Worm (Caenorhabditis elegans) whole organism, mixed stage, embryonic: ENCODE data around the gene srh-67.

Source experiments
- M03D4.4 ChIP-seq: sonication (generic microtip); optimal IDR thresholded peaks from 2 replicates; lab custom pipeline; 2017; ENCODE audit warnings: mild to moderate bottlenecking, missing genetic modification characterization, missing compliant biosample characterization
- bed-3 ChIP-seq: fragments of 200-800 bp; sonication (Bioruptor generic); optimal IDR thresholded peaks from 3 replicates; lab custom pipeline; 2018; ENCODE audit warnings: mild to moderate bottlenecking, missing genetic modification characterization, moderate library complexity, missing compliant biosample characterization
- blmp-1 ChIP-seq: fragments of 150-350 bp; optimal IDR thresholded peaks from 2 replicates; lab custom pipeline; 2014; ENCODE audit warnings: missing biosample characterization, missing genetic modification characterization
- ceh-83 ChIP-seq: fragments of 200-800 bp; sonication (Bioruptor generic); optimal IDR thresholded peaks from 2 replicates; lab custom pipeline; 2018; ENCODE audit warnings: mild to moderate bottlenecking, missing genetic modification characterization, missing compliant biosample characterization
- ces-1 ChIP-seq: fragments of 150-350 bp; optimal IDR thresholded peaks from 2 replicates; lab custom pipeline; 2014; ENCODE audit warnings: missing biosample characterization, missing genetic modification reagents, missing genetic modification characterization
- cnd-1 ChIP-seq: fragments of 200-800 bp; sonication (Bioruptor generic); optimal IDR thresholded peaks from 2 replicates; lab custom pipeline; 2018; ENCODE audit warnings: mild to moderate bottlenecking, missing genetic modification characterization, missing compliant biosample characterization
- drap-1 ChIP-seq: fragments of 200-800 bp; sonication (Bioruptor generic); optimal IDR thresholded peaks from 3 replicates; lab custom pipeline; 2018; ENCODE audit warnings: mild to moderate bottlenecking, missing genetic modification characterization, missing compliant biosample characterization
- elt-1 ChIP-seq: sonication (generic microtip); optimal IDR thresholded peaks from 2 replicates; lab custom pipeline; 2017; ENCODE audit warnings: missing genetic modification characterization, mild to moderate bottlenecking, missing compliant biosample characterization, antibody characterized with exemption, moderate library complexity, borderline replicate concordance; ENCODE audit not compliant: insufficient read depth
- elt-3 ChIP-seq: fragments of 150-350 bp; optimal IDR thresholded peaks from 2 replicates; lab custom pipeline; 2014; ENCODE audit warnings: missing biosample characterization, missing genetic modification characterization
- flh-1 ChIP-seq: fragments of 200-800 bp; sonication (Bioruptor generic); optimal IDR thresholded peaks from 2 replicates; lab custom pipeline; 2018; ENCODE audit warnings: mild to moderate bottlenecking, missing genetic modification characterization, moderate library complexity, missing compliant biosample characterization
- ham-2 ChIP-seq: fragments of 200-800 bp; sonication (Bioruptor generic); optimal IDR thresholded peaks from 2 replicates; lab custom pipeline; 2018; ENCODE audit warnings: mild to moderate bottlenecking, missing genetic modification characterization, missing compliant biosample characterization
- hlh-1 ChIP-seq: fragments of 150-350 bp; optimal IDR thresholded peaks from 2 replicates; lab custom pipeline; 2014; ENCODE audit warnings: missing biosample characterization, missing genetic modification reagents, missing genetic modification characterization
- lin-13 ChIP-seq: fragments of 150-350 bp; optimal IDR thresholded peaks from 2 replicates; lab custom pipeline; 2014; ENCODE audit warnings: missing biosample characterization, missing genetic modification characterization
- lin-32 ChIP-seq: fragments of 200-800 bp; sonication (Bioruptor generic); optimal IDR thresholded peaks from 2 replicates; lab custom pipeline; 2018; ENCODE audit warnings: mild to moderate bottlenecking, missing genetic modification characterization, missing compliant biosample characterization
- mab-5 ChIP-seq: fragments of 150-350 bp; optimal IDR thresholded peaks from 2 replicates; lab custom pipeline; 2014; ENCODE audit warnings: missing biosample characterization, missing genetic modification characterization
- mep-1 ChIP-seq: fragments of 150-350 bp; optimal IDR thresholded peaks from 2 replicates; lab custom pipeline; 2017; ENCODE audit warnings: missing biosample characterization, missing genetic modification reagents, missing genetic modification characterization, inconsistent platforms
- nhr-2 ChIP-seq: fragments of 150-350 bp; optimal IDR thresholded peaks from 2 replicates; lab custom pipeline; 2014; ENCODE audit warnings: missing biosample characterization, missing genetic modification characterization
- nhr-237 ChIP-seq: fragments of 150-350 bp; optimal IDR thresholded peaks from 2 replicates; lab custom pipeline; 2014; ENCODE audit warnings: missing biosample characterization, missing genetic modification characterization
- nhr-28 ChIP-seq: fragments of 150-350 bp; optimal IDR thresholded peaks from 2 replicates; lab custom pipeline; 2014; ENCODE audit warnings: missing biosample characterization, missing genetic modification characterization
- pha-4 ChIP-seq: fragments of 150-350 bp; optimal IDR thresholded peaks from 2 replicates; lab custom pipeline; 2018; ENCODE audit warnings: missing biosample characterization, missing genetic modification reagents, missing genetic modification characterization
- sem-2 ChIP-seq: fragments of 200-800 bp; sonication (Bioruptor generic); optimal IDR thresholded peaks from 2 replicates; lab custom pipeline; 2018; ENCODE audit warnings: mild to moderate bottlenecking, missing genetic modification characterization, missing compliant biosample characterization
- snpc-4 ChIP-seq: fragments of 150-350 bp; optimal IDR thresholded peaks from 2 replicates; lab custom pipeline; 2014; ENCODE audit warnings: missing biosample characterization, missing genetic modification characterization
- sptf-1 ChIP-seq: sonication (generic microtip); optimal IDR thresholded peaks from 2 replicates; lab custom pipeline; 2017; ENCODE audit warnings: mild to moderate bottlenecking, missing genetic modification characterization, moderate library complexity, missing compliant biosample characterization
- tbx-8 ChIP-seq: fragments of 200-800 bp; sonication (Bioruptor generic); optimal IDR thresholded peaks from 2 replicates; lab custom pipeline; 2018; ENCODE audit warnings: mild to moderate bottlenecking, missing genetic modification characterization, moderate library complexity, missing compliant biosample characterization
- unc-120 ChIP-seq: sonication (generic microtip); optimal IDR thresholded peaks from 2 replicates; lab custom pipeline; 2017; ENCODE audit warnings: missing genetic modification characterization, missing compliant biosample characterization; ENCODE audit not compliant: poor library complexity, severe bottlenecking
- unc-62 ChIP-seq: fragments of 150-350 bp; optimal IDR thresholded peaks from 2 replicates; lab custom pipeline; 2014; ENCODE audit warnings: missing biosample characterization, missing genetic modification reagents, missing genetic modification characterization
- zip-8 ChIP-seq: fragments of 150-350 bp; optimal IDR thresholded peaks from 2 replicates; lab custom pipeline; 2014; ENCODE audit warnings: missing biosample characterization, missing genetic modification characterization
- ztf-11 ChIP-seq: fragments of 150-350 bp; optimal IDR thresholded peaks from 2 replicates; lab custom pipeline; 2014; ENCODE audit warnings: missing biosample characterization, missing genetic modification characterization

Gene srh-67

DNA sequence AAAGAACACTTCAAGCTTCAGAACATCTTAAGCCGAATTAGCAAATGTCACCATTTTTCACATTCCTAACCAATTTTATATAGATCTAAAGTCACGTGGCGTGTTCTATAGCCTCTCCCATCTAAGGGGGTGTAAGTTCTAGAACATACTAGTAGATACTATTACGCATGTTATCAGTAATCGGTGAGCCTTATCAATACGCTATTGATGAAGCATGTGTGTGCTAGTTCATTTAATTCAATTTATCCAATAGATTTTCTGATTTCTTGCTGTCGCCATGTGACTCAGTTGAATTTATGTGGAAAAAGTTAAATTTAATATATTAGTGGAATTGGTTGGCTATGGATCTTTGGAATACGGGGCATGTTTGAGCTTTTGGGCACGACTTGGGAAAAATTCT lies 2.2 kb upstream of the srh-67 start:
- TF ChIP-seq sptf-1 (tag; lab: Kevin White, UChicago) = no peak
- no peak for TF ChIP-seq cnd-1
- TF ChIP-seq ham-2 = no peak
- no peak for TF ChIP-seq bed-3 (GFP tag; lab: Kevin White, UChicago)
- TF ChIP-seq sem-2 (GFP tag; lab: Kevin White, UChicago) = no peak
- no peak for TF ChIP-seq tbx-8 (GFP tag; lab: Kevin White, UChicago)
- no peak for TF ChIP-seq snpc-4 (tag; lab: Kevin White, UChicago)
- TF ChIP-seq ztf-11 (tag; lab: Kevin White, UChicago) = no peak
- no peak for TF ChIP-seq nhr-237
- TF ChIP-seq, all 35 proteins: peak for 0

- TF ChIP-seq unc-120 = no peak
- TF ChIP-seq elt-3 (tag; lab: Kevin White, UChicago) = no peak
- no peak for TF ChIP-seq drap-1 (GFP tag; lab: Kevin White, UChicago)
- no peak for TF ChIP-seq hlh-1
- TF ChIP-seq unc-62 (GFP tag; lab: Kevin White, UChicago) = no peak
- no peak for TF ChIP-seq elt-1
- no peak for TF ChIP-seq lin-32 (GFP tag; lab: Kevin White, UChicago)
- TF ChIP-seq snpc-4 (tag; lab: Kevin White, UChicago) = no peak
- no peak for TF ChIP-seq ceh-83 (GFP tag; lab: Kevin White, UChicago)
- TF ChIP-seq flh-1 (GFP tag; lab: Kevin White, UChicago) = no peak
- no peak for TF ChIP-seq bed-3 (GFP tag; lab: Kevin White, UChicago)
- no peak for TF ChIP-seq blmp-1
- TF ChIP-seq ham-2 = no peak
Measured at ce11 chrII:12507038-12507437, 1.7 kb upstream of the srh-67 start, which contains the start of gene srh-68. Gene srh-68, plus strand, starts transcription at chrII:12507338.

DNA sequence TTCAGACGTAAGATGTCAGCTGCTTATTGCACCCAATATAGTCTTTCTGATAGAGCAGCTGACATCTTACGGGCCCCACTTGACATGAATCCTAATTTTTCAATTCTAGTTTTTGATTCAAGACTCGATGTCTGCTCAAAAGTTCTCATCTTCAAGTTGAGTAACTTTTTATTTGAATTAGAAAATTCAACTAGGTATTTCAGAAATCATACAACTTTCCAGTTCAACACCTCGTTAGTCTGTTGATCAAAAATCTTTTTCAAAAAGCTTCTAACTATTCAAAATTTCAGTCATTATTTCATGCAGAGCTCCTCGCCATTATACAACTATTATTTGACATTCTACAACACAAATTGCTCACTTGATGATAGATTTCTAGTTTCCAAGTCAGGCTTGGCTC lies 3.1 kb downstream of the srh-67 start, which contains the start of gene srh-73:
TSS of gene srh-73 (plus strand) at position 301 of the 400 bp plus-strand sequence.
- no peak for TF ChIP-seq sem-2 (GFP tag; lab: Kevin White, UChicago)
- TF ChIP-seq M03D4.4 (tag; lab: Kevin White, UChicago) = no peak
- no peak for TF ChIP-seq lin-32 (GFP tag; lab: Kevin White, UChicago)
- no peak for TF ChIP-seq flh-1 (GFP tag; lab: Kevin White, UChicago)
- no peak for TF ChIP-seq ham-2
- no peak for TF ChIP-seq mab-5 (tag; lab: Kevin White, UChicago)
- TF ChIP-seq bed-3 (GFP tag; lab: Kevin White, UChicago) = no peak
- TF ChIP-seq, all 35 proteins: peak for 0

DNA sequence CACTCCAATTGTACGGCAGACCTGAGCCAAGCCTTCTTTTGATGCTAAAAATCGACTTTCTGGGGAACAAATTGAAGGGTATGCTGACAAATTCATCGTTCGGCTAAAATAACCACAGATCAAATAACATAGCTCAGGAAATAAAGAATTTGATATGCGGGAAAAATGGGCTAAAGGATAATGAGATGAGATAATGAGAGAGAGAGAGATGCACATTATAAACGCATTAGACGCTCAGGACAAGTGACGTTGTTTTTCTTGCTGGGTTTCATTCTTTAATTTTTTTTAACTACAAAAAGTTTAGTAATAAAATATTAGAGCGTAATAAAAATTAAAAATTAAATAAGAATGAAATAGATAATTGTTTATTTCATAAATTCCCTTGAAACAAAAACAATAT lies 5.9 kb downstream of the srh-67 start, which contains the start of gene srh-69:
TSS of gene srh-69 (minus strand) at position 101 of the 400 bp plus-strand sequence.
- TF ChIP-seq ham-2 = no peak
- no peak for TF ChIP-seq sem-2 (GFP tag; lab: Kevin White, UChicago)
- no peak for TF ChIP-seq flh-1 (GFP tag; lab: Kevin White, UChicago)
- TF ChIP-seq pha-4 (tag; lab: Kevin White, UChicago) = no peak
- TF ChIP-seq lin-13 (tag; lab: Kevin White, UChicago) = no peak
- TF ChIP-seq elt-3 (tag; lab: Kevin White, UChicago) = no peak
- TF ChIP-seq nhr-2 (tag; lab: Kevin White, UChicago) = no peak

- TF ChIP-seq M03D4.4 (tag; lab: Kevin White, UChicago) (no peak), drap-1 (GFP tag; lab: Kevin White, UChicago) (no peak), sem-2 (GFP tag; lab: Kevin White, UChicago) (no peak)
Measured at ce11 chrII:12516313-12516712, 7.6 kb downstream of the srh-67 start, which contains the start of gene srh-61. Gene srh-61, minus strand, starts transcription at chrII:12516413.

DNA sequence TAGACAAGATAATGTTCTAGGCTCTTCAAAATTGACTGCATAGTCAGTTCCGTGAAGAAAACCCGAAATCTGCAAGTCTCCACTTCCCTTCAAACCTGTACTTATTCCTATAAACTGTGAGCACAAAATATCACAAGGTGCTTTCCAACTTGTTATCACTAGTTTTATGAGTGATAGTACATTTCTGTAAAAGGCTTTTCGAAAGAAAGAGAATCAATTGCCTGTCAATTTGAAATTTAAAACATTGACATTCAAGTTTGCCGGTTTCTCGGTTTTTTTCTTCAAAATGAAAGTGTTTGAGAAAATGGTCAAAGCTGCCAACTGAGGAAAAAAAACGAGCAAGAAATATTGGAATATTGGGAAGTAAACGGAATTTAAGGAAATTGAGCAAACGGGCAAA lies 9.3 kb downstream of the srh-67 start:
- TF ChIP-seq flh-1 (GFP tag; lab: Kevin White, UChicago) (no peak), ham-2 (no peak), ces-1 (GFP tag; lab: Kevin White, UChicago) (no peak), blmp-1 (no peak)

DNA sequence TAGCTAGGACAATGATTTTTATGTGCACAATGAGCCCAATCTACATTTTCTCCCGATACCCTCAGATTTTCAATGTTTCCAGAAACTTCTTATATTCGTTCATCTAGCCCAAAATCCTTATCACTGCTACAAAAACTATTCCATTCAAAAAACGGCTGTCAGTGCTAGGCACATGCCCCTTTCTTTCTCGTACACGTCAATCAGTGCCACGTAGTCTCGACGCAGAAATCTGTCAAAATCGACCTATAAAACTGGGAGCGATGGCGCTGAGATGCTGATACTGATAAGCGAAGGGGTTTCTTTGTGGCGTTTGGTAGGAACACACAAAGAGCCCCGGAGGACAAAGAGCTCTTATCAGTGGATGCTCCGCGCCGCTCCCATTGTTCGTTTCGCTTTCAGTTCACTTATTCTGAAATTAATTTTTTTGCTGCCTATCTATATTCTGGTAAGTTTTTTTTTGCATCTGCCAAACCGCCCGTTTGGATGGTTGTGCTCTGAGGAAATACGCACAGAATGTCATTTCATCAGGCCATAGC lies 10.1 kb downstream of the srh-67 start, which contains the start of gene srh-70:
TSS of gene srh-70 (minus strand) at position 51 of the 536 bp plus-strand sequence.
- TF ChIP-seq ceh-83 (GFP tag; lab: Kevin White, UChicago) (no peak), ztf-11 (tag; lab: Kevin White, UChicago) (no peak), zip-8 (tag; lab: Kevin White, UChicago) (no peak), elt-3 (tag; lab: Kevin White, UChicago) (no peak), hlh-1 (no peak), snpc-4 (tag; lab: Kevin White, UChicago) (no peak), bed-3 (GFP tag; lab: Kevin White, UChicago) (no peak), nhr-2 (tag; lab: Kevin White, UChicago) (no peak), nhr-28 (tag; lab: Kevin White, UChicago) (no peak), flh-1 (GFP tag; lab: Kevin White, UChicago) (no peak), blmp-1 (no peak), pha-4 (tag; lab: Kevin White, UChicago) (no peak), ces-1 (GFP tag; lab: Kevin White, UChicago) (no peak), unc-62 (GFP tag; lab: Kevin White, UChicago) (no peak), lin-13 (tag; lab: Kevin White, UChicago) (no peak), mep-1 (tag; lab: Kevin White, UChicago) (no peak), M03D4.4 (tag; lab: Kevin White, UChicago) (no peak), sptf-1 (tag; lab: Kevin White, UChicago) (no peak)
